Worm (Caenorhabditis elegans) whole organism, L4 larva: ENCODE measurements around the gene F56A8.9.
A peak's percentile ranks its signal among the peaks of the same experiment; 100 is the strongest.
"Not testable (repeated sequence)": the region's sequence is repeated elsewhere in the genome, so short reads cannot be mapped to it uniquely, and the experiment has no call there.

Source experiments
- D1046.2 ChIP-seq: fragments of 200-800 bp; sonication (Bioruptor generic); IDR thresholded peaks from 2 replicates; pipeline ENCODE4 v1.3.6; 2022; ENCODE audit warnings: missing genetic modification characterization, missing compliant biosample characterization
- R02D3.7 ChIP-seq: fragments of 150-350 bp; sonication (generic microtip); optimal IDR thresholded peaks from 3 replicates; lab custom pipeline; 2014; ENCODE audit warnings: missing biosample characterization, missing genetic modification characterization
- T20F7.1 ChIP-seq: fragments of 200-800 bp; sonication (Bioruptor generic); optimal IDR thresholded peaks from 2 replicates; lab custom pipeline; 2018; ENCODE audit warnings: mild to moderate bottlenecking, missing genetic modification characterization, missing compliant biosample characterization
- Y48G9A.11 ChIP-seq: fragments of 200-800 bp; sonication (Bioruptor generic); IDR thresholded peaks from 2 replicates; pipeline ENCODE4 v1.3.6; 2022; ENCODE audit warnings: missing genetic modification reagents, missing genetic modification characterization, missing compliant biosample characterization
- aha-1 ChIP-seq: fragments of 150-350 bp; peaks from one replicate; lab custom pipeline; 2014; ENCODE audit warnings: missing biosample characterization, missing genetic modification characterization
- attf-4 ChIP-seq: sonication (generic microtip); optimal IDR thresholded peaks from 3 replicates; lab custom pipeline; 2017; ENCODE audit warnings: missing biosample characterization, missing genetic modification characterization
- ceh-44 ChIP-seq: fragments of 200-800 bp; sonication (Bioruptor generic); IDR thresholded peaks from 2 replicates; pipeline ENCODE4 v1.3.6; 2022; ENCODE audit warnings: missing genetic modification reagents, missing genetic modification characterization, missing compliant biosample characterization
- cey-2 ChIP-seq: sonication (generic microtip); optimal IDR thresholded peaks from 3 replicates; lab custom pipeline; 2017; ENCODE audit warnings: missing genetic modification characterization, mild to moderate bottlenecking, missing compliant biosample characterization, antibody characterized with exemption, borderline replicate concordance; ENCODE audit not compliant: insufficient read depth
- ctbp-1 ChIP-seq: fragments of 200-800 bp; sonication (Bioruptor generic); IDR thresholded peaks from 2 replicates; pipeline ENCODE4 v1.3.6; 2022; ENCODE audit warnings: missing genetic modification reagents, missing genetic modification characterization, missing compliant biosample characterization
- daf-16 ChIP-seq, 3 experiments: sonication (generic microtip); optimal IDR thresholded peaks; 2 replicates each; lab custom pipeline; 2016 to 2017; ENCODE audit warnings: missing genetic modification characterization in 3 of 3, missing genetic modification reagents in 3 of 3, mild to moderate bottlenecking in 2 of 3, missing compliant biosample characterization in 2 of 3, missing biosample characterization in 1 of 3, moderate library complexity in 1 of 3
- dmd-6 ChIP-seq: fragments of 200-800 bp; sonication (Bioruptor generic); IDR thresholded peaks from 2 replicates; pipeline ENCODE4 v1.3.6; 2022; ENCODE audit warnings: missing genetic modification reagents, missing genetic modification characterization, missing compliant biosample characterization
- dmd-8 ChIP-seq: fragments of 200-800 bp; sonication (Bioruptor generic); IDR thresholded peaks from 2 replicates; pipeline ENCODE4 v1.3.6; 2022; ENCODE audit warnings: missing genetic modification characterization, missing compliant biosample characterization
- dpl-1 ChIP-seq: fragments of 150-350 bp; optimal IDR thresholded peaks from 2 replicates; lab custom pipeline; 2014; ENCODE audit warnings: missing biosample characterization, missing genetic modification reagents, missing genetic modification characterization
- duxl-1 ChIP-seq: sonication (generic microtip); optimal IDR thresholded peaks from 2 replicates; lab custom pipeline; 2016; ENCODE audit warnings: mild to moderate bottlenecking, missing genetic modification characterization, moderate library complexity, missing compliant biosample characterization; ENCODE audit not compliant: poor library complexity
- dve-1 ChIP-seq: sonication (generic microtip); optimal IDR thresholded peaks from 2 replicates; lab custom pipeline; 2017; ENCODE audit warnings: antibody characterized with exemption, mild to moderate bottlenecking, missing genetic modification characterization, missing compliant biosample characterization; ENCODE audit not compliant: insufficient read depth
- fkh-10 ChIP-seq: fragments of 150-350 bp; optimal IDR thresholded peaks from 2 replicates; lab custom pipeline; 2014; ENCODE audit warnings: missing biosample characterization, missing genetic modification reagents, missing genetic modification characterization
- hif-1 ChIP-seq, 2 experiments: sonication (generic microtip); optimal IDR thresholded peaks; 2 replicates each; lab custom pipeline; 2016 to 2017; ENCODE audit warnings: missing compliant biosample characterization in 2 of 2, missing genetic modification characterization in 2 of 2, missing genetic modification reagents in 2 of 2, missing genotype in 2 of 2, mild to moderate bottlenecking in 1 of 2
- hlh-30 ChIP-seq: sonication (generic microtip); optimal IDR thresholded peaks from 2 replicates; lab custom pipeline; 2017; ENCODE audit warnings: antibody characterized with exemption, mild to moderate bottlenecking, missing genetic modification characterization, missing compliant biosample characterization; ENCODE audit not compliant: insufficient read depth
- hmg-1.1 ChIP-seq: fragments of 200-800 bp; sonication (Bioruptor generic); IDR thresholded peaks from 2 replicates; pipeline ENCODE4 v1.3.6; 2022; ENCODE audit warnings: missing genetic modification reagents, missing genetic modification characterization, missing compliant biosample characterization
- jun-1 ChIP-seq: fragments of 150-350 bp; optimal IDR thresholded peaks from 2 replicates; lab custom pipeline; 2014; ENCODE audit warnings: missing biosample characterization, missing genetic modification reagents, missing genetic modification characterization
- lin-13 ChIP-seq: fragments of 150-350 bp; optimal IDR thresholded peaks from 2 replicates; lab custom pipeline; 2014; ENCODE audit warnings: missing biosample characterization, missing genetic modification reagents, missing genetic modification characterization
- lsy-2 ChIP-seq, 2 experiments: fragments of 150-350 bp in 1 of 2; sonication (generic microtip) in 1 of 2; optimal IDR thresholded peaks; 2 replicates each; lab custom pipeline; 2014 to 2017; ENCODE audit warnings: missing biosample characterization in 2 of 2, missing genetic modification characterization in 2 of 2
- madf-5 ChIP-seq, 2 experiments: fragments of 200-800 bp; sonication (Bioruptor generic); IDR thresholded peaks; 2 replicates each; pipeline ENCODE4 v1.3.6; 2022; ENCODE audit warnings: missing compliant biosample characterization in 2 of 2, missing genetic modification characterization in 2 of 2
- mes-2 ChIP-seq: sonication (generic microtip); optimal IDR thresholded peaks from 2 replicates; lab custom pipeline; 2016; ENCODE audit warnings: missing genotype, mild to moderate bottlenecking, missing genetic modification characterization, missing compliant biosample characterization; ENCODE audit not compliant: poor library complexity, severe bottlenecking
- mxl-2 ChIP-seq: fragments of 200-800 bp; sonication (Bioruptor generic); conservative IDR thresholded peaks from 2 replicates; pipeline ENCODE4 v1.3.6; 2022; ENCODE audit warnings: missing genetic modification reagents, missing genetic modification characterization, missing compliant biosample characterization
- nhr-25 ChIP-seq: sonication (generic microtip); optimal IDR thresholded peaks from 2 replicates; lab custom pipeline; 2017; ENCODE audit warnings: missing genetic modification characterization, mild to moderate bottlenecking, missing compliant biosample characterization, antibody characterized with exemption, moderate library complexity, borderline replicate concordance; ENCODE audit not compliant: insufficient read depth
- nhr-28 ChIP-seq: fragments of 150-350 bp; optimal IDR thresholded peaks from 2 replicates; lab custom pipeline; 2014; ENCODE audit warnings: missing biosample characterization, missing genetic modification characterization
- nhr-6 ChIP-seq: fragments of 150-350 bp; optimal IDR thresholded peaks from 2 replicates; lab custom pipeline; 2014; ENCODE audit warnings: missing biosample characterization, missing genetic modification characterization
- nhr-77 ChIP-seq: fragments of 150-350 bp; optimal IDR thresholded peaks from 2 replicates; lab custom pipeline; 2014; ENCODE audit warnings: missing biosample characterization, missing genetic modification characterization
- pha-4 ChIP-seq, 2 experiments: fragments of 150-350 bp in 1 of 2; fragments of 200-800 bp in 1 of 2; sonication (Bioruptor generic) in 1 of 2; IDR thresholded peaks in 1 of 2; optimal IDR thresholded peaks in 1 of 2; 2 replicates each; pipeline versions ENCODE4 v1.3.6 to Lab custom; 2014 to 2022; ENCODE audit warnings: missing genetic modification characterization in 2 of 2, missing genetic modification reagents in 2 of 2, missing biosample characterization in 1 of 2, missing compliant biosample characterization in 1 of 2
- php-3 ChIP-seq: fragments of 200-800 bp; sonication (Bioruptor generic); IDR thresholded peaks from 2 replicates; pipeline ENCODE4 v1.3.6; 2022; ENCODE audit warnings: missing genetic modification reagents, missing genetic modification characterization, missing compliant biosample characterization
- rbr-2 ChIP-seq: sonication (generic microtip); optimal IDR thresholded peaks from 2 replicates; lab custom pipeline; 2016; ENCODE audit warnings: missing genotype, missing genetic modification characterization, missing compliant biosample characterization
- sdz-12 ChIP-seq: fragments of 200-800 bp; sonication (Bioruptor generic); optimal IDR thresholded peaks from 2 replicates; lab custom pipeline; 2018; ENCODE audit warnings: mild to moderate bottlenecking, missing genetic modification characterization, missing compliant biosample characterization
- set-16 ChIP-seq: fragments of 200-800 bp; sonication (Bioruptor generic); IDR thresholded peaks from 2 replicates; pipeline ENCODE4 v1.3.6; 2022; ENCODE audit warnings: missing genetic modification reagents, missing genetic modification characterization, missing compliant biosample characterization
- snpc-1.2 ChIP-seq: fragments of 200-800 bp; sonication (Bioruptor generic); IDR thresholded peaks from 2 replicates; pipeline ENCODE4 v1.3.6; 2022; ENCODE audit warnings: missing genetic modification reagents, missing genetic modification characterization, missing compliant biosample characterization
- snpc-4 ChIP-seq: fragments of 150-350 bp; optimal IDR thresholded peaks from 2 replicates; lab custom pipeline; 2014; ENCODE audit warnings: missing biosample characterization, missing genetic modification characterization
- unc-62 ChIP-seq, 3 experiments: fragments of 150-350 bp in 1 of 3; sonication (generic microtip); optimal IDR thresholded peaks in 2 of 3; peaks in 1 of 3; 1 replicate in 1 of 3; 2 replicates in 2 of 3; lab custom pipeline; 2014 to 2017; ENCODE audit warnings: missing biosample characterization in 3 of 3, missing genetic modification characterization in 3 of 3, missing genetic modification reagents in 3 of 3, missing genotype in 1 of 3
- zfp-2 ChIP-seq: sonication (generic microtip); optimal IDR thresholded peaks from 2 replicates; lab custom pipeline; 2016; ENCODE audit warnings: mild to moderate bottlenecking, missing genetic modification characterization, missing compliant biosample characterization

F56A8.9 gene

ce11 chrIII:13225019-13225418, 29.5 kb upstream of the F56A8.9 start (continued):
- TF ChIP-seq mxl-2 (GFP tag; lab: Robert Waterston, UW): no peak
- TF ChIP-seq fkh-10: no peak
- 0 out of 2 replicates have a peak, but pooled peaks have one; percentile 18 for TF ChIP-seq php-3
- no peak for TF ChIP-seq nhr-25 (tag; lab: Kevin White, UChicago)
- TF ChIP-seq snpc-1.2 (GFP tag; lab: Robert Waterston, UW): no peak
- peak; percentile 28 for TF ChIP-seq lin-13
- no peak for TF ChIP-seq cey-2
- TF ChIP-seq, all 104 proteins: peak for 26

ce11 chrIII:13236199-13236598, 18.3 kb upstream of the F56A8.9 start:
- peak; percentile 72 for TF ChIP-seq set-16 (GFP tag; lab: Robert Waterston, UW)

- TF ChIP-seq dmd-8 (GFP tag; lab: Robert Waterston, UW); ceh-44 (GFP tag; lab: Robert Waterston, UW); zfp-2: not testable (repeated sequence)
These were observed 9.2 kb upstream of the F56A8.9 start, which contains the start of gene Y43F4A.4 for ce11 chrIII:13245281-13245680. Gene Y43F4A.4 (plus strand): TSS chrIII:13245581.

- TF ChIP-seq ctbp-1 (GFP tag; lab: Robert Waterston, UW) (no peak), hif-1 (tag; optimal IDR thresholded peaks at IDR 0.05; lab: Kevin White, UChicago) (no peak), attf-4 (tag; lab: Kevin White, UChicago) (no peak), snpc-4 (tag; lab: Kevin White, UChicago) (no peak), dmd-6 (GFP tag; lab: Robert Waterston, UW) (no peak), madf-5 (GFP tag; IDR thresholded peaks at IDR 0.05; lab: Robert Waterston, UW) (no peak)
- TF ChIP-seq, all 104 proteins: peak for 0
These were observed 8.2 kb upstream of the F56A8.9 start, which contains the start of gene anoh-1 for ce11 chrIII:13246265-13246664. Gene anoh-1 (plus strand): TSS chrIII:13246565.

- TF ChIP-seq pha-4 (GFP tag; IDR thresholded peaks at IDR 0.05; lab: Robert Waterston, UW): peak; percentile 8; the same call in 1 of the 2 replicates
- TF ChIP-seq pha-4 (tag; optimal IDR thresholded peaks at IDR 0.05; lab: Kevin White, UChicago): no peak
- no peak for TF ChIP-seq daf-16 (GFP tag; optimal IDR thresholded peaks at IDR 0.05; lab: Kevin White, UChicago)
- peak; percentile 21 for TF ChIP-seq daf-16 (tag; optimal IDR thresholded peaks at IDR 0.05; lab: Kevin White, UChicago)
- peak; percentile 75 for TF ChIP-seq dve-1 (tag; lab: Kevin White, UChicago)
- TF ChIP-seq sdz-12 (GFP tag; lab: Kevin White, UChicago): no peak
- TF ChIP-seq duxl-1 (tag; lab: Kevin White, UChicago): no peak
- TF ChIP-seq D1046.2: no peak
- peak; percentile 80 for TF ChIP-seq nhr-6
- TF ChIP-seq rbr-2 (tag; lab: Kevin White, UChicago): peak; percentile 12
- peak; percentile 51 for TF ChIP-seq nhr-25 (tag; lab: Kevin White, UChicago)
- TF ChIP-seq dmd-6 (GFP tag; lab: Robert Waterston, UW): peak; percentile 18; the same call in 1 of the 2 replicates
- peak; percentile 4 for TF ChIP-seq jun-1 (tag; lab: Kevin White, UChicago)
- peak; percentile 37 to 86 for TF ChIP-seq lsy-2 (tag; optimal IDR thresholded peaks at IDR 0.05; lab: Kevin White, UChicago)
- TF ChIP-seq nhr-28: peak; percentile 38
- TF ChIP-seq aha-1: no peak
- TF ChIP-seq R02D3.7 (tag; lab: Kevin White, UChicago): peak; percentile 86
- TF ChIP-seq unc-62 (GFP tag; optimal IDR thresholded peaks at IDR 0.05 in 1 of 2; lab: Kevin White, UChicago): no peak
- no peak for TF ChIP-seq unc-62 (tag; optimal IDR thresholded peaks at IDR 0.05; lab: Kevin White, UChicago)
- peak; percentile 45 for TF ChIP-seq hmg-1.1
- TF ChIP-seq snpc-1.2 (GFP tag; lab: Robert Waterston, UW): no peak
- TF ChIP-seq Y48G9A.11 (GFP tag; lab: Robert Waterston, UW): peak; percentile 99
- TF ChIP-seq nhr-77: peak; percentile 9
- TF ChIP-seq set-16 (GFP tag; lab: Robert Waterston, UW): no peak
- no peak for TF ChIP-seq dmd-8 (GFP tag; lab: Robert Waterston, UW)
- peak; percentile 98 for TF ChIP-seq dpl-1 (GFP tag; lab: Kevin White, UChicago)
- peak; percentile 85 for TF ChIP-seq mes-2 (tag; lab: Kevin White, UChicago)
- peak; percentile 99 for TF ChIP-seq T20F7.1 (GFP tag; lab: Kevin White, UChicago)
- 0 out of 2 replicates have a peak, but pooled peaks have one; percentile 31 for TF ChIP-seq ctbp-1 (GFP tag; lab: Robert Waterston, UW)
- TF ChIP-seq hlh-30 (tag; lab: Kevin White, UChicago): peak; percentile 53
- peak; percentile 43 for TF ChIP-seq lin-13
These were observed 2.0 kb downstream of the F56A8.9 start, which contains the start of gene F56A8.3 for ce11 chrIII:13256438-13256928. Gene F56A8.3 (plus strand): TSS chrIII:13256878.
